Fruit fly (Drosophila melanogaster) whole organism, pupa: ENCODE measurements around the gene CG3744.

Experiments used
- CG10348 ChIP-seq: fragments of 200-800 bp; sonication (Bioruptor generic); IDR thresholded peaks from 2 replicates; pipeline ENCODE4 v1.3.6; 2022; ENCODE audit warnings: missing biosample characterization, missing genetic modification characterization
- CG12605 ChIP-seq: fragments of 200-800 bp; sonication (Bioruptor generic); IDR thresholded peaks from 2 replicates; pipeline ENCODE4 v1.3.6; 2022; ENCODE audit warnings: missing biosample characterization, missing genetic modification characterization
- CG13204 ChIP-seq: fragments of 200-800 bp; sonication (Bioruptor generic); optimal IDR thresholded peaks from 2 replicates; lab custom pipeline; 2018; ENCODE audit warnings: missing biosample characterization, mild to moderate bottlenecking, missing genetic modification characterization, moderate library complexity
- CG14655 ChIP-seq: fragments of 200-800 bp; sonication (Bioruptor generic); optimal IDR thresholded peaks from 3 replicates; lab custom pipeline; 2017; ENCODE audit warnings: mild to moderate bottlenecking, missing biosample characterization, missing genetic modification reagents, missing genetic modification characterization
- CG17806 ChIP-seq: fragments of 200-800 bp; sonication (Bioruptor generic); optimal IDR thresholded peaks from 2 replicates; lab custom pipeline; 2018; ENCODE audit warnings: missing biosample characterization, mild to moderate bottlenecking, missing genetic modification characterization, moderate library complexity
- CG32121 ChIP-seq: fragments of 200-800 bp; sonication (Bioruptor generic); IDR thresholded peaks from 2 replicates; pipeline ENCODE4 v1.3.6; 2022; ENCODE audit warnings: missing biosample characterization, missing genetic modification characterization
- CG4496 ChIP-seq: fragments of 200-800 bp; sonication (Bioruptor generic); IDR thresholded peaks from 3 replicates; pipeline ENCODE4 v1.3.6; 2022; ENCODE audit warnings: missing biosample characterization, missing genetic modification characterization
- CG8159 ChIP-seq: fragments of 200-800 bp; sonication (Bioruptor generic); optimal IDR thresholded peaks from 3 replicates; lab custom pipeline; 2018; ENCODE audit warnings: missing biosample characterization, mild to moderate bottlenecking, missing genetic modification characterization, moderate library complexity
- EcR ChIP-seq: fragments of 200-800 bp; sonication (Bioruptor generic); optimal IDR thresholded peaks from 3 replicates; lab custom pipeline; 2019; ENCODE audit warnings: missing biosample characterization, missing genetic modification characterization, mild to moderate bottlenecking, moderate library complexity, missing genetic modification reagents
- Pif1A ChIP-seq: fragments of 200-800 bp; sonication (Bioruptor generic); optimal IDR thresholded peaks from 3 replicates; lab custom pipeline; 2016; ENCODE audit warnings: missing biosample characterization, missing genetic modification characterization
- fd96Ca ChIP-seq: fragments of 200-800 bp; sonication (Bioruptor generic); IDR thresholded peaks from 3 replicates; pipeline ENCODE4 v1.3.6; 2022; ENCODE audit warnings: missing biosample characterization, missing genetic modification characterization
- gl ChIP-seq: fragments of 200-800 bp; sonication (Bioruptor generic); optimal IDR thresholded peaks from 2 replicates; lab custom pipeline; 2018; ENCODE audit warnings: missing biosample characterization, mild to moderate bottlenecking, missing genetic modification characterization
- rn ChIP-seq: fragments of 200-800 bp; sonication (Bioruptor generic); IDR thresholded peaks from 2 replicates; pipeline ENCODE4 v1.3.6; 2022; ENCODE audit warnings: missing biosample characterization, missing genetic modification characterization

- TF ChIP-seq EcR = no peak
- no peak for TF ChIP-seq CG8159
- no peak for TF ChIP-seq CG32121
- peak; percentile 51 for TF ChIP-seq Pif1A
- no peak for TF ChIP-seq CG13204 (GFP tag; lab: Kevin White, UChicago)
- no peak for TF ChIP-seq CG14655 (GFP tag; lab: Kevin White, UChicago)
- no peak for TF ChIP-seq rn (GFP tag; lab: Robert Waterston, UW)
- no peak for TF ChIP-seq CG10348 (GFP tag; lab: Robert Waterston, UW)
- TF ChIP-seq fd96Ca = no peak
- peak; percentile 49; the same call in 1 of the 3 replicates for TF ChIP-seq CG4496
- TF ChIP-seq CG12605 = 0 out of 2 replicates have a peak, but pooled peaks have one; percentile 7
- no peak for TF ChIP-seq gl
- TF ChIP-seq CG17806 = no peak
These were observed 10.0 kb upstream of the CG3744 start for dm6 chr3R:24886470-24886869.
